Fruit fly (Drosophila melanogaster) S2 (cell line): ENCODE measurements around the gene alpha-Est2.

ENCODE experiments used
- CG8478 ChIP-seq: fragments of >200 bp; optimal IDR thresholded peaks from 2 replicates; lab custom pipeline; 2018
- CTCF ChIP-seq, 2 experiments: fragments of >200 bp; optimal IDR thresholded peaks; 2 replicates each; lab custom pipeline; 2018

DNA sequence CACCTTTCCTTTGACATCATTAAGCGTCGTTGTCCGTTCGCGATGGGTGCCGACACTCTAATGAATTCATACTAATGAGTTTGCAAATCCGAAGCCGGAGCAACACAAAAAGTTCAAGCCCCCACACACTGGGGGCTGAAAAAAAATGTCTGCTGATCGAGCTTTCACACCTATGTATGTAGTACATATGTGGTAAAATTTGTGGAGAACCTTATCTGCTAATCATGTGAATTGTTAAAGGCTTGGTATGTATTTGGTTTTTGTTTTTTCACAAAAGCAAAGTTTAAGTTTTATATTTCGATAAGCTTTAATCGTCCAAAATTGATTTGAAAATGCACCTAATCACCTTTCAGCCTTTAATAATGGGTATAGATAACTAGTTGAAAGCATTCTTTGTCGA lies 5.3 kb upstream of the alpha-Est2 start, which contains the start of gene alpha-Est5:
- TF ChIP-seq CG8478 (no peak), CTCF (optimal IDR thresholded peaks at IDR 0.05; lab: Kevin White, UChicago) (no peak)
